Worm (Caenorhabditis elegans) whole organism, L3 larva: ENCODE data around the gene twk-40.
"Not testable (repeated sequence)": the region's sequence is repeated elsewhere in the genome, so short reads cannot be mapped to it uniquely, and the experiment has no call there.

Experiments used
- aly-2 ChIP-seq: fragments of 150-350 bp; optimal IDR thresholded peaks from 2 replicates; lab custom pipeline; 2014; ENCODE audit warnings: missing biosample characterization, missing genetic modification characterization
- ama-1 ChIP-seq: fragments of 150-350 bp; optimal IDR thresholded peaks from 2 replicates; lab custom pipeline; 2018
- ceh-16 ChIP-seq: sonication (generic microtip); optimal IDR thresholded peaks from 2 replicates; lab custom pipeline; 2017; ENCODE audit warnings: missing biosample characterization, missing genetic modification characterization
- ceh-28 ChIP-seq: fragments of 150-350 bp; optimal IDR thresholded peaks from 2 replicates; lab custom pipeline; 2014; ENCODE audit warnings: missing biosample characterization, missing genetic modification reagents, missing genetic modification characterization
- ceh-82 ChIP-seq: fragments of 150-350 bp; optimal IDR thresholded peaks from 2 replicates; lab custom pipeline; 2014; ENCODE audit warnings: missing biosample characterization, missing genetic modification characterization
- daf-12 ChIP-seq: fragments of 150-350 bp; optimal IDR thresholded peaks from 2 replicates; lab custom pipeline; 2014; ENCODE audit warnings: missing biosample characterization, missing genetic modification reagents, missing genetic modification characterization
- egl-5 ChIP-seq: fragments of 150-350 bp; optimal IDR thresholded peaks from 2 replicates; lab custom pipeline; 2017; ENCODE audit warnings: missing biosample characterization, missing genetic modification reagents, missing genetic modification characterization, inconsistent platforms
- elt-2 ChIP-seq: sonication (generic microtip); optimal IDR thresholded peaks from 2 replicates; lab custom pipeline; 2016; ENCODE audit warnings: missing genetic modification reagents, mild to moderate bottlenecking, missing genetic modification characterization, missing compliant biosample characterization
- elt-3 ChIP-seq, 3 experiments: fragments of 150-350 bp in 1 of 3; sonication (generic microtip) in 2 of 3; optimal IDR thresholded peaks; 2 replicates in 2 of 3; 4 replicates in 1 of 3; lab custom pipeline; 2014 to 2017; ENCODE audit warnings: missing biosample characterization in 3 of 3, missing genetic modification characterization in 3 of 3
- fos-1 ChIP-seq: fragments of 150-350 bp; optimal IDR thresholded peaks from 2 replicates; lab custom pipeline; 2014; ENCODE audit warnings: missing biosample characterization, missing genetic modification characterization
- hmg-11 ChIP-seq: sonication (generic microtip); optimal IDR thresholded peaks from 2 replicates; lab custom pipeline; 2016; ENCODE audit warnings: missing genetic modification characterization, missing compliant biosample characterization
- jun-1 ChIP-seq: fragments of 150-350 bp; optimal IDR thresholded peaks from 2 replicates; lab custom pipeline; 2014; ENCODE audit warnings: missing biosample characterization, missing genetic modification reagents, missing genetic modification characterization
- lin-15B ChIP-seq: fragments of 150-350 bp; optimal IDR thresholded peaks from 2 replicates; lab custom pipeline; 2014; ENCODE audit warnings: missing biosample characterization, missing genetic modification characterization
- lin-39 ChIP-seq: fragments of 150-350 bp; optimal IDR thresholded peaks from 2 replicates; lab custom pipeline; 2018; ENCODE audit warnings: missing biosample characterization, missing genetic modification reagents, missing genetic modification characterization
- lsy-12 ChIP-seq: sonication (generic microtip); optimal IDR thresholded peaks from 2 replicates; lab custom pipeline; 2016; ENCODE audit warnings: mild to moderate bottlenecking, missing genetic modification characterization, missing compliant biosample characterization
- mdl-1 ChIP-seq: fragments of 150-350 bp; optimal IDR thresholded peaks from 2 replicates; lab custom pipeline; 2014; ENCODE audit warnings: missing biosample characterization, missing genetic modification characterization
- nhr-11 ChIP-seq: fragments of 150-350 bp; optimal IDR thresholded peaks from 2 replicates; lab custom pipeline; 2014; ENCODE audit warnings: missing biosample characterization, missing genetic modification characterization
- nhr-23 ChIP-seq: fragments of 150-350 bp; optimal IDR thresholded peaks from 2 replicates; lab custom pipeline; 2014; ENCODE audit warnings: missing biosample characterization, missing genetic modification reagents, missing genetic modification characterization
- nhr-237 ChIP-seq: fragments of 150-350 bp; optimal IDR thresholded peaks from 2 replicates; lab custom pipeline; 2014; ENCODE audit warnings: missing biosample characterization, missing genetic modification characterization
- nhr-25 ChIP-seq: sonication (generic microtip); optimal IDR thresholded peaks from 2 replicates; lab custom pipeline; 2017; ENCODE audit warnings: missing biosample characterization, missing genetic modification characterization
- nhr-43 ChIP-seq: sonication (generic microtip); optimal IDR thresholded peaks from 2 replicates; lab custom pipeline; 2016; ENCODE audit warnings: mild to moderate bottlenecking, missing genetic modification characterization, missing compliant biosample characterization; ENCODE audit not compliant: poor library complexity, severe bottlenecking
- nhr-67 ChIP-seq: fragments of 150-350 bp; optimal IDR thresholded peaks from 2 replicates; lab custom pipeline; 2014; ENCODE audit warnings: missing biosample characterization, missing genetic modification characterization
- nhr-77 ChIP-seq: fragments of 150-350 bp; optimal IDR thresholded peaks from 2 replicates; lab custom pipeline; 2014; ENCODE audit warnings: missing biosample characterization, missing genetic modification characterization
- pha-4 ChIP-seq: fragments of 150-350 bp; optimal IDR thresholded peaks from 2 replicates; lab custom pipeline; 2014; ENCODE audit warnings: missing biosample characterization, missing genetic modification reagents, missing genetic modification characterization
- sea-2 ChIP-seq: fragments of 150-350 bp; sonication (generic microtip); optimal IDR thresholded peaks from 4 replicates; lab custom pipeline; 2014; ENCODE audit warnings: missing biosample characterization, missing genetic modification reagents, missing genetic modification characterization
- tbx-2 ChIP-seq: sonication (generic microtip); optimal IDR thresholded peaks from 2 replicates; lab custom pipeline; 2016; ENCODE audit warnings: mild to moderate bottlenecking, missing genetic modification characterization, missing compliant biosample characterization
- unc-39 ChIP-seq: sonication (generic microtip); optimal IDR thresholded peaks from 4 replicates; lab custom pipeline; 2017; ENCODE audit warnings: missing biosample characterization, missing genetic modification characterization
- unc-62 ChIP-seq: fragments of 150-350 bp; sonication (generic microtip); optimal IDR thresholded peaks from 4 replicates; lab custom pipeline; 2014; ENCODE audit warnings: missing biosample characterization, missing genetic modification reagents, missing genetic modification characterization
- zag-1 ChIP-seq: fragments of 150-350 bp; optimal IDR thresholded peaks from 2 replicates; lab custom pipeline; 2014; ENCODE audit warnings: missing biosample characterization, missing genetic modification characterization
- ztf-11 ChIP-seq: fragments of 150-350 bp; optimal IDR thresholded peaks from 2 replicates; lab custom pipeline; 2014; ENCODE audit warnings: missing biosample characterization, missing genetic modification characterization
- ztf-4 ChIP-seq: fragments of 150-350 bp; optimal IDR thresholded peaks from 2 replicates; lab custom pipeline; 2014; ENCODE audit warnings: missing biosample characterization, missing genetic modification characterization

Gene twk-40

DNA sequence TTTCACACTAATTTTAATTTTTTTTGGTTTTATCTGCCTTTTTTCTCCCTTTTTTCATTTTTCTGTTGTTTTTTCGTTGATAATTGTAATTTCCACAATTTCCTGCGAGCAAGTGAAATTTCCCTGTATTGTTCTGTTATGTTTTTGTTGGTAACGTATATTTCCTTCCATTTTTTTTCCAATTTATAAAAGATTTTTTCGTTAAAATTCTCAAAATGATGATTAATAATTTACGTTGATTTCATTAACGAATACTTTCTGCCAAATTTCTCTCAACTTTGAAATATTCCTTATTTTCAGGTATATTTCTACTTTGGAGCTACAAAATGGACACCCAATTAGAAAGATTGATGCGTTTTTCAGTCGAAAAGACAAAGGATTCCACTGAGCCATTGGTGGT, 10.2 kb upstream of the twk-40 start, which contains the start of gene T28A8.8:
TSS of gene T28A8.8 (plus strand) at position 301 of the 400 bp plus-strand sequence.
- TF ChIP-seq zag-1: no peak
- TF ChIP-seq, all 47 proteins: peak for 0

DNA sequence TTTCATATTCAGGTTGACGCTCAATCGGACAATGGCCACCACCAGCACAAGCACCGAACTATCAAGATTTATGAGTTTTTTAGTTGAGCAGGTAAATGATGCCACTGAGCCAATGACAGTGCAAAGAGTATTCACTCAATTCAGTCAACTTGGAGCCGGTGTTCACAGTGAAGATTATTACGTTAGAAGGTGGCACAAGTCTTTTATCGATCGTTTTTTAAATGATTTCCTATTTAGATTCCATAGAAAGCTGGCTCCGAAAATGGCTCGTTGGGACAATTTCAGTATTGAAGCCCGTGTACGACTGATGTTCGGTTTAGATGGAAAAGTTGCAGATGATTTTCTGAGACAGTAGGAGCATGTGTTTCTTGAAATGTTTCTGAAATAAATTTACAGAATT, 9.3 kb upstream of the twk-40 start, which contains the start of gene T28A8.5:
TSS of gene T28A8.5 (plus strand) at position 32 of the 400 bp plus-strand sequence.
- TF ChIP-seq elt-3 (tag; optimal IDR thresholded peaks at IDR 0.05; lab: Kevin White, UChicago) (no peak), jun-1 (tag; lab: Kevin White, UChicago) (no peak), ztf-4 (tag; lab: Kevin White, UChicago) (no peak), ama-1 (lab: Kevin White, UChicago) (no peak), fos-1 (tag; lab: Kevin White, UChicago) (no peak), daf-12 (tag; lab: Kevin White, UChicago) (no peak)

DNA sequence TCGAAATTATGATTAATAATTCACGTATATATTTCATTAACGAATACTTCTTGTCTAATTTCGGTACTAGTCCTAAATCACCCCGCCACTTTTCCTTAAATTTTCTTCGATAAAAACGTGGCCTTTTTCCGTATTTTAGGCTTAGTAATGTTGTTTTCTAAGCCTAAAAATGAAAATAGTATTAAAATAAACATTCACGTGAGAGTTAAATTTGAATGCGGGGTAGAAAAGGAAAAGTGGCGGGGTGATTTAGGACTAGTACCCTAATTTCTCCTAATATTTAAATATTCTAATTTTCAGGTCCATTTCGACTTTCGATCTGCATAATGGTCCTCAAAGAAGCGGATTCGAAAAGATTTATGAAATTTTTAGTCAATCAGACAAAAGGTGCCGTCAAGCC, 6.6 kb upstream of the twk-40 start, which contains the start of gene T28A8.6:
TSS of gene T28A8.6 (plus strand) at position 301 of the 400 bp plus-strand sequence.
- not testable (repeated sequence) for TF ChIP-seq hmg-11, lin-15B, lin-39 (tag; lab: Kevin White, UChicago)

DNA sequence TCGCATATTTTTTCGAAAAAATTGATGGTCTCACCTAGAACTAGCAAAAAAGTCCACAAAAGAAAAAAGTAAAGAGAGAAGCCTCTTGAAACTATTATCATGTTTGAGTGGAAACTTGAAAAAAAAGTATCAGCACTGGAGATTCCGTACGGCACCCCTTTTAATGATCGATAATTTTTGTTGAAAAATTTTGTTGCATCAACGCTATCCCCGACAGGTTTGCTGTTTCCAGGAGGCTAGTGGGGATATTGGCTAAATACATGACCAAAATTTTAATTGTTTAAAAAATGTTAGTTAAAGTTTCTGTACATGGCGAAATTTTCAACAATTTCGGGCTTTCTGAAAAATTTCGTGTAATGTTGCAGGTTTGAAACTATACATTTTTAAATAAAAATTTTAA, 3.3 kb upstream of the twk-40 start, which contains the start of gene T28A8.2:
TSS of gene T28A8.2 (minus strand) at position 101 of the 400 bp plus-strand sequence.
- TF ChIP-seq nhr-237 (tag; lab: Kevin White, UChicago) (no peak), nhr-67 (no peak), nhr-23 (tag; lab: Kevin White, UChicago) (no peak), ceh-16 (no peak), tbx-2 (tag; lab: Kevin White, UChicago) (no peak), nhr-25 (no peak)

DNA sequence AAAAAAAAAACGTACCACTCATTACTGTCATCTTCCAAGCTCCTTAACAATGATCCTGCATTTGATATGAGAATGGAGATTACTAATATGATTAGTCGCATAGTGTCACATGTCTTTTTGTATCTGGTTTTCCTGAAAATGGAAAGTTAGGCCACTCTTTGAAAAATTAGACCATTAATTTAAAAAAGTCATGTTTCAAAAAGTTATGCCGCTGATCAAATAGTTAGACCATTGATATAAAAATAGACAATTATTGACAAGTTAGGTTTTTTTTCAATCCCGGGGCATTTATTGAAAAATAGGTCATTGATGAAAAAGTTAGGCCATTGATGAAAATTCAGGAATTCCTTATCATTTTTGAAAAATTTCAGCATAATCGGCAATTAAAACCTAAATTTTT, 8.3 kb downstream of the twk-40 start, which contains the start of gene acc-4:
TSS of gene acc-4 (minus strand) at position 101 of the 400 bp plus-strand sequence.
- TF ChIP-seq ztf-11 (tag; lab: Kevin White, UChicago) (no peak), nhr-23 (tag; lab: Kevin White, UChicago) (no peak), pha-4 (no peak), nhr-77 (no peak), lsy-12 (no peak), elt-2 (tag; lab: Kevin White, UChicago) (no peak), nhr-237 (tag; lab: Kevin White, UChicago) (no peak), nhr-11 (tag; lab: Kevin White, UChicago) (no peak)

- TF ChIP-seq elt-3 (tag; optimal IDR thresholded peaks at IDR 0.05; lab: Kevin White, UChicago) (no peak), daf-12 (tag; lab: Kevin White, UChicago) (no peak)
Observed at ce11 chrIII:13476682-13477081, 15.6 kb downstream of the twk-40 start, which contains the start of gene T27E9.6. Gene T27E9.6 (minus strand): TSS chrIII:13476782.

DNA sequence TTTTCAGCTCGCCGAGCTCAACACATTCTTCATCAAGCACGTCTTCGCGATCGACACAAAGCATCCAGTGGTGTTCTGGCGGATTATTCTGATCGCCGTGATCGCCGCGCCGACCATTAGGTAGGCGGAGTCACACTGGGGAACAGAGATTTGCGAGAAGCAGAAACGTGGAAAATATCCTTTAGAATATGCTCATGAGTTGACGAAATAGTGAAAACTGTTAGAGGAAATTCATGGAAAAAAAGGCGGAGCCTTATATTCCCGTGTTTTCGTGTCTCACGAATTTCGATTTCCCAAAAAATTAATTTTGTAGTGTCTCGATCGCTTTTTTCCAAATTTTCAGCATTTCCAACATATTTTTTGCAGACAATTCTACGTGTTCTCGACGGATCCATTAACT, 17.8 kb downstream of the twk-40 start:
- no peak for TF ChIP-seq mdl-1 (tag; lab: Kevin White, UChicago)
- no peak for TF ChIP-seq sea-2
- no peak for TF ChIP-seq ama-1 (lab: Kevin White, UChicago)
- TF ChIP-seq ceh-28: no peak
- no peak for TF ChIP-seq egl-5 (tag; lab: Kevin White, UChicago)
- no peak for TF ChIP-seq zag-1
- no peak for TF ChIP-seq unc-39
- no peak for TF ChIP-seq aly-2 (tag; lab: Kevin White, UChicago)
- TF ChIP-seq lin-15B (tag; lab: Kevin White, UChicago): no peak
- TF ChIP-seq hmg-11 (tag; lab: Kevin White, UChicago): no peak
- TF ChIP-seq tbx-2 (tag; lab: Kevin White, UChicago): no peak
- TF ChIP-seq ceh-82 (tag; lab: Kevin White, UChicago): no peak
- no peak for TF ChIP-seq nhr-23 (tag; lab: Kevin White, UChicago)
- no peak for TF ChIP-seq unc-62 (GFP tag; lab: Kevin White, UChicago)
- TF ChIP-seq nhr-43 (tag; lab: Kevin White, UChicago): no peak
